Fruit fly (Drosophila melanogaster) whole organism: ENCODE data around the gene Hel89B.

Source experiments
- CG8478 ChIP-seq: fragments of >200 bp; optimal IDR thresholded peaks from 2 replicates; lab custom pipeline; 2018; ENCODE audit warnings: inconsistent platforms
- Dll ChIP-seq: fragments of >200 bp; optimal IDR thresholded peaks from 2 replicates; lab custom pipeline; 2017
- EcR ChIP-seq, 2 experiments: fragments of >200 bp; optimal IDR thresholded peaks; 2 replicates each; lab custom pipeline; 2017; ENCODE audit warnings: missing biosample characterization in 2 of 2, missing genetic modification characterization in 2 of 2, missing genetic modification reagents in 2 of 2
- pan ChIP-seq: fragments of >200 bp; optimal IDR thresholded peaks from 2 replicates; lab custom pipeline; 2017
- psq ChIP-seq: fragments of >200 bp; optimal IDR thresholded peaks from 2 replicates; lab custom pipeline; 2017
- usp ChIP-seq: fragments of >200 bp; optimal IDR thresholded peaks from 2 replicates; lab custom pipeline; 2017; ENCODE audit warnings: missing biosample characterization, missing genetic modification characterization, mixed read lengths

Gene Hel89B

dm6 chr3R:15972979-15973486 is at the start of gene Hel89B:
Gene Hel89B, plus strand, starts transcription at chr3R:15973298.
- TF ChIP-seq psq (lab: Kevin White, UChicago) (no peak), EcR (GFP tag; optimal IDR thresholded peaks at IDR 0.05; lab: Kevin White, UChicago) (no peak), pan (lab: Kevin White, UChicago) (no peak), CG8478 (no peak), Dll (lab: Kevin White, UChicago) (no peak), usp (no peak)

dm6 chr3R:15925329-15925728 is 47.8 kb upstream of the Hel89B start, which contains the start of gene CG34276:
Gene CG34276, plus strand, starts transcription at chr3R:15925629.
- TF ChIP-seq Dll (lab: Kevin White, UChicago) (no peak), EcR (GFP tag; optimal IDR thresholded peaks at IDR 0.05; lab: Kevin White, UChicago) (no peak), pan (lab: Kevin White, UChicago) (no peak), psq (lab: Kevin White, UChicago) (no peak), CG8478 (no peak), usp (no peak)

DNA sequence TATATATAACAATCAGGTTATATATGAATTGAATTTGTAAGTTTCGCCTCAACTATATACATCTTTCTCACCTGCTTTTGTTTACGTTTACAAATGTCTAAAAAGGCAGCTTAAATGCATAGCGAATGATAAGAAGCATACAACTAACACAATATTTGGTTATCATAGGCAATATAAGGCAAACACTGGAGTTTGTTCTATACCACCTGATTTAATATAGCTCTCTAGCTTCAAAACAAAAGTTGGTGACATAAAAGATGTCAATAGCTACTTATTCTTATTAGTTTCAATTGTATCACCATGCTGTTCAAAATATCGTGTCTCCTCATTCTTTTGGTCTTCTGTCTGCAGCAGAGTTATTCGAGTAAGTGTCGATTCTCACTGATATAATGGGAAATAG is 47.2 kb upstream of the Hel89B start:
- no peak for TF ChIP-seq usp

- TF ChIP-seq Dll (lab: Kevin White, UChicago) (no peak), pan (lab: Kevin White, UChicago) (no peak), psq (lab: Kevin White, UChicago) (no peak), EcR (GFP tag; optimal IDR thresholded peaks at IDR 0.05; lab: Kevin White, UChicago) (no peak)
Measured at dm6 chr3R:15927172-15927571, 45.9 kb upstream of the Hel89B start.

DNA sequence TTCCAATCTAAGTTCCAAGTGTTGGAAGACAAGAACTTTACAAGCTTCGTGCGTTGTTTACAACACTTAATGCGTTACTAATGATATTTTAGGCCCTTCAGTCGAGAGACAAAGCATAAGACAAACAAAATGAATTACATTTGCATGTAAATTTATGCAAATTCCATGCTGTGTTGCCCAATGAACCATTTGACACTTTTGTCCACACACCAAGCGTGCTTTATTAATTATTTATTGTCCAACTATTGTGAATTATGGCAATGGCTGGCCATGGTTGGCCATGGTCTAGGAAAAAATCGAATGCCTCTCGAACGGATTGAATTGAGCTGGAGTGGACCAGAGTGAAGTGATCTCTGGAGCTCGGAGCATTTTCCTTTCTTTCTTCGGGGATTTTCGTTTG is 45.0 kb upstream of the Hel89B start:
- no peak for TF ChIP-seq CG8478
- no peak for TF ChIP-seq psq (lab: Kevin White, UChicago)
- no peak for TF ChIP-seq Dll (lab: Kevin White, UChicago)
- TF ChIP-seq usp: no peak
- TF ChIP-seq EcR (GFP tag; optimal IDR thresholded peaks at IDR 0.05; lab: Kevin White, UChicago): no peak
- no peak for TF ChIP-seq pan (lab: Kevin White, UChicago)

DNA sequence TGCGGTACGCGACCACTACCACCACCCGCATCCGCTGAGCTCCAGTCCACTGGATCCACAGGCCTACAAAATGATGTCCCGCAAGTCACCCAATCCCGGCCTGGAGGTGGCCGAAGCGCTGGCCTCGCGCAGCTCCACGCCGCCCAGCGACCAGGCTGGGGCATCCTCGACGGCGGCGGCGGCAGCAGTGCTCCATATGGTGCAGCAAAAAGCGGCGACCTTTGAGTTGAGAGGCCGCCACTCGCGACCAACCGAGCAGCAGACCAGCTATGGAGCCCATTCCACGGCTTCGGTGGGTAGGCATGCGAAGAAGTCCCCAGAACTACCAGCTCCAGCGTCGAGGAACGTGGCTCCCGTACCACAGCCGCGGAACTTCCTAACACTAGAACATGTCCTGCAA is 43.0 kb upstream of the Hel89B start:
- TF ChIP-seq Dll (lab: Kevin White, UChicago) (no peak), EcR (GFP tag; optimal IDR thresholded peaks at IDR 0.05; lab: Kevin White, UChicago) (no peak), pan (lab: Kevin White, UChicago) (no peak)

DNA sequence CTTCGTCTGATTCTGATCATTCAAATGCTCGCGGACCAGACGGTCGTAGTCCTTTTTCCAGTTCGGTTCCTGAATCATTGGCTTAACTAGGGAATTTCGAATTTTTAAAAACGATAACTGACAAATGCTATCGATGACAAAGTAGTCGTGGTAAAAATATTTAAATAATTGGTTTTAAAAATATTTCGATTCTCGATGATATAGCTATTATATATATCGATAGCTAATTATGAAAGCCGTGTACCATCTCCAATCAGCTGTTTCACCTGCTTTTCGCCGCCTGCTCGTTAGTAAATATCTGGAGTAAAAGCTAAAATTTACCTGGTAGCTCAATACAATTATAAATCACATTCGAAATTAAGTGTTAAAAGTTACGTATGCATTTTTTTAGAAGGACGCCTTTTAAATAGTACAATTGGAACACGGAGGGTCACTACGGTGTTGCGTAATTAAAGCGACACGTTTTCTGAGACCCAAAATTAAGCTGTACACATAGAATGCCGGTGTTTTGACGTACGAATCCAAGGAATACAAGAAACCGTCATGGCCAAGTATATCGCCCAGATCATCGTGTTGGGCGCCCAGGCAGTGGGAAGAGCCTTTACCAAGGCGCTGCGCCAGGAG is 39.4 kb upstream of the Hel89B start, which contains the start of the genes CG5478 and blp:
Gene CG5478, minus strand, starts transcription at position 126 of the 624 bp plus-strand sequence.
Gene blp, plus strand, starts transcription at position 239 of the 624 bp plus-strand sequence.
- TF ChIP-seq pan (lab: Kevin White, UChicago): no peak
- TF ChIP-seq Dll (lab: Kevin White, UChicago): no peak

DNA sequence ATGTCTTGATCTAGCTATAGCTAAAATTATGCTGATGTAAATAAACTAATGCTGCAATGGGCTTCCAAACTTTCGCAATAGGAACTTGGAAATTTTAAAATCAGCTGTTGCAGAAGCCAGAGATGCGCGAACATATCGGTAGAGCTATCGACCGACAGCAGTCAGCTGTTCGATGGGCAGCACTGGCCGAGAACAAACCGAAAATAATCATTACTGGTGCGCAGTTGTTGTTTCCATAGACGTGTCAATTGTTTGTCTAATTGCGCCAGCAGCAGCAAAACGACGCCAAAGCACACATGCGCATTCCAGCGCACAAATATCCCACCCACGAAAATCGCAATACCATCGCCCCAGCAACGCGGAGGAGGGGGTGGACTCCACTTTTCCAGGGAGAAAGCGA is 38.1 kb upstream of the Hel89B start, which contains the start of gene Sap47:
Gene Sap47, plus strand, starts transcription at position 149 of the 400 bp plus-strand sequence.
- TF ChIP-seq usp (no peak), Dll (lab: Kevin White, UChicago) (no peak), EcR (GFP tag; optimal IDR thresholded peaks at IDR 0.05; lab: Kevin White, UChicago) (no peak), psq (lab: Kevin White, UChicago) (no peak), pan (lab: Kevin White, UChicago) (no peak), CG8478 (no peak)

- no peak for TF ChIP-seq EcR (GFP tag; optimal IDR thresholded peaks at IDR 0.05; lab: Kevin White, UChicago)
- TF ChIP-seq usp: no peak
- TF ChIP-seq pan (lab: Kevin White, UChicago): no peak
- TF ChIP-seq Dll (lab: Kevin White, UChicago): no peak
- no peak for TF ChIP-seq CG8478
- TF ChIP-seq psq (lab: Kevin White, UChicago): no peak
Measured at dm6 chr3R:15935538-15935937, 37.6 kb upstream of the Hel89B start.

dm6 chr3R:15937708-15938107 is 35.4 kb upstream of the Hel89B start:
- TF ChIP-seq Dll (lab: Kevin White, UChicago) (peak; percentile 2), EcR (GFP tag; optimal IDR thresholded peaks at IDR 0.05; lab: Kevin White, UChicago) (no peak)

DNA sequence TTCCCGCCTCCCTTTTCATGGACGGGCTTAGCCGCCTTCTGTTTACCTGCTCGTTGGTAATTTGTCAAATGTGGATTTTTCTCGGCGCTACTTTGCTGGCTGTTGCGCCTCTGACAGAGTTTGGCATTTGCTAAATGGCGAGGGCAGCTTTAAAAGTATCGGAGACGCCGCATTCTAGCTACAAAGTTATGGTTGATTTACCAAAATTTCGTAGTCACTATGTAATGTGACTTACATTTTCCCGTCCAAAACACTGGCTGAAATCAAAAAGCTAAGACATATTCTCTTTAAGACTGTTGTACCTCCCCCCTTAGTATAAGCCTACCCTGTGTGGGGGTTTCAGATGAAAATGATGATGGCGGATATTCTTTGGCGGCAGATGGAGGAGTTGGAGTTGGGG is 25.5 kb upstream of the Hel89B start:
- no peak for TF ChIP-seq usp
- no peak for TF ChIP-seq EcR (GFP tag; optimal IDR thresholded peaks at IDR 0.05; lab: Kevin White, UChicago)
- no peak for TF ChIP-seq Dll (lab: Kevin White, UChicago)
- TF ChIP-seq pan (lab: Kevin White, UChicago): no peak
- TF ChIP-seq CG8478: no peak
- no peak for TF ChIP-seq psq (lab: Kevin White, UChicago)

- no peak for TF ChIP-seq EcR (GFP tag; optimal IDR thresholded peaks at IDR 0.05; lab: Kevin White, UChicago)
- TF ChIP-seq psq (lab: Kevin White, UChicago): no peak
- TF ChIP-seq Dll (lab: Kevin White, UChicago): no peak
- TF ChIP-seq CG8478: no peak
- TF ChIP-seq usp: no peak
- no peak for TF ChIP-seq pan (lab: Kevin White, UChicago)
Measured at dm6 chr3R:15950843-15951242, 22.3 kb upstream of the Hel89B start, which contains the start of the genes CG31088 and CG46383. Gene CG31088, minus strand, starts transcription at chr3R:15950943. Gene CG46383, minus strand, starts transcription at chr3R:15950943.
